Worm (Caenorhabditis elegans): Measurements from ENCODE around the gene klc-2.

DNA sequence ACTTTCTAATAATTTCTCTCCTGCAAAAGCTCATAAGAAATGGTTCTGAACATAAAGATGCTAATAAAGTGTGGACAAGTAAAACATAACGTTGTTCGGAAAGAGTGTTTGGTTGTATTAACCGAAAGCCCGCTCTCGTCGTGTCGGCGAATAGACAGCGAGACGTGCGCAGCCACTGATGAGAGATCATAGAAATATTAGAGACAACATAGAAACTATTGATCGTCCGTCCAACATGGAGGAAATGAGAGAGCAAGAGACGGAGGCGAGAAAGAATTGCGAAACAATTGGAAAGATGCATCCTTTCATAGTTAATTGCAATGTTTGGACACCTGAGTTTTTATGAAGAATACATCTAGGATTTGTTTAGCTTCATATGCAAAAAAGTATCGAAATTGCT lies 695 bp downstream of the klc-2 start:
- TF ChIP-seq nhr-23 (tag; optimal IDR thresholded peaks at IDR 0.05) (peak; percentile 47), nhr-43 (tag; optimal IDR thresholded peaks at IDR 0.05; ENCODE audit: poor library complexity, severe bottlenecking) (peak; percentile 30)

All from whole organism, L3 larva.